Worm (Caenorhabditis elegans) whole organism, young adult: ENCODE results near the gene ZK1067.3.

Experiments
- F22D6.2 ChIP-seq: sonication (generic microtip); optimal IDR thresholded peaks from 2 replicates; lab custom pipeline; 2016; ENCODE audit warnings: mild to moderate bottlenecking, missing genetic modification characterization, missing compliant biosample characterization
- Y53F4B.3 ChIP-seq: fragments of 200-800 bp; sonication (Bioruptor generic); IDR thresholded peaks from 2 replicates; pipeline ENCODE4 v1.3.6; 2022; ENCODE audit warnings: missing genetic modification reagents, missing genetic modification characterization, missing compliant biosample characterization
- Y53G8AR.9 ChIP-seq: fragments of 200-800 bp; sonication (Bioruptor generic); conservative IDR thresholded peaks from 2 replicates; pipeline ENCODE4 v1.3.6; 2022; ENCODE audit warnings: missing genetic modification reagents, missing genetic modification characterization, missing compliant biosample characterization
- Y67H2A.10 ChIP-seq: fragments of 200-800 bp; sonication (Bioruptor generic); conservative IDR thresholded peaks from 2 replicates; pipeline ENCODE4 v1.3.6; 2022; ENCODE audit warnings: missing genetic modification reagents, missing genetic modification characterization, missing compliant biosample characterization
- ZK185.1 ChIP-seq: sonication (generic microtip); optimal IDR thresholded peaks from 2 replicates; lab custom pipeline; 2016; ENCODE audit warnings: mild to moderate bottlenecking, missing genetic modification characterization, missing compliant biosample characterization; ENCODE audit not compliant: poor library complexity, severe bottlenecking
- aptf-3 ChIP-seq: fragments of 200-800 bp; sonication (Bioruptor generic); IDR thresholded peaks from 2 replicates; pipeline ENCODE4 v1.3.6; 2022; ENCODE audit warnings: missing genetic modification characterization, missing compliant biosample characterization
- attf-5 ChIP-seq: fragments of 200-800 bp; sonication (Bioruptor generic); optimal IDR thresholded peaks from 2 replicates; lab custom pipeline; 2018; ENCODE audit warnings: mild to moderate bottlenecking, missing genetic modification characterization, missing compliant biosample characterization
- bed-1 ChIP-seq: fragments of 200-800 bp; sonication (Bioruptor generic); IDR thresholded peaks from 2 replicates; pipeline ENCODE4 v1.3.6; 2022; ENCODE audit warnings: missing genetic modification reagents, missing genetic modification characterization, missing compliant biosample characterization
- bed-2 ChIP-seq: fragments of 200-800 bp; sonication (Bioruptor generic); IDR thresholded peaks from 2 replicates; pipeline ENCODE4 v1.3.6; 2022; ENCODE audit warnings: missing genetic modification reagents, missing genetic modification characterization, missing compliant biosample characterization
- cebp-1 ChIP-seq, 2 experiments: fragments of 200-800 bp in 1 of 2; sonication (Bioruptor generic) in 1 of 2; sonication (generic microtip) in 1 of 2; IDR thresholded peaks in 1 of 2; optimal IDR thresholded peaks in 1 of 2; 2 replicates each; pipeline versions ENCODE4 v1.3.6 to Lab custom; 2017 to 2022; ENCODE audit warnings: missing compliant biosample characterization in 2 of 2, missing genetic modification characterization in 2 of 2, mild to moderate bottlenecking in 1 of 2, missing genetic modification reagents in 1 of 2, moderate library complexity in 1 of 2
- ceh-27 ChIP-seq: fragments of 200-800 bp; sonication (Bioruptor generic); optimal IDR thresholded peaks from 2 replicates; lab custom pipeline; 2018; ENCODE audit warnings: mild to moderate bottlenecking, missing genetic modification characterization, moderate library complexity, missing compliant biosample characterization
- chd-7 ChIP-seq: sonication (generic microtip); optimal IDR thresholded peaks from 2 replicates; lab custom pipeline; 2016; ENCODE audit warnings: mild to moderate bottlenecking, missing genetic modification characterization, moderate library complexity, missing compliant biosample characterization
- die-1 ChIP-seq: sonication (generic microtip); optimal IDR thresholded peaks from 2 replicates; lab custom pipeline; 2016; ENCODE audit warnings: missing genotype, mild to moderate bottlenecking, missing genetic modification characterization, missing compliant biosample characterization
- dpl-1 ChIP-seq: fragments of 150-350 bp; optimal IDR thresholded peaks from 2 replicates; lab custom pipeline; 2014; ENCODE audit warnings: missing biosample characterization, missing genetic modification reagents, missing genetic modification characterization
- efl-1 ChIP-seq: fragments of 150-350 bp; optimal IDR thresholded peaks from 2 replicates; lab custom pipeline; 2014; ENCODE audit warnings: missing biosample characterization, missing genetic modification reagents, missing genetic modification characterization
- ekl-4 ChIP-seq: fragments of 200-800 bp; sonication (Bioruptor generic); IDR thresholded peaks from 2 replicates; pipeline ENCODE4 v1.3.6; 2022; ENCODE audit warnings: missing genetic modification reagents, missing genetic modification characterization, missing compliant biosample characterization
- ets-4 ChIP-seq: fragments of 200-800 bp; sonication (Bioruptor generic); optimal IDR thresholded peaks from 2 replicates; lab custom pipeline; 2018; ENCODE audit warnings: mild to moderate bottlenecking, missing genetic modification characterization, missing compliant biosample characterization
- him-1 ChIP-seq: sonication (generic microtip); optimal IDR thresholded peaks from 2 replicates; lab custom pipeline; 2016; ENCODE audit warnings: missing genotype, missing genetic modification reagents, missing genetic modification characterization, missing compliant biosample characterization
- hlh-26 ChIP-seq: fragments of 200-800 bp; sonication (Bioruptor generic); conservative IDR thresholded peaks from 2 replicates; pipeline ENCODE4 v1.3.6; 2022; ENCODE audit warnings: missing genetic modification reagents, missing genetic modification characterization, missing compliant biosample characterization
- hrde-1 ChIP-seq: sonication (generic microtip); optimal IDR thresholded peaks from 2 replicates; lab custom pipeline; 2016; ENCODE audit warnings: missing genetic modification characterization, mild to moderate bottlenecking, missing compliant biosample characterization, moderate library complexity, missing genotype, missing genetic modification reagents, borderline replicate concordance
- hsf-1 ChIP-seq: fragments of 200-800 bp; sonication (Bioruptor generic); IDR thresholded peaks from 2 replicates; pipeline ENCODE4 v1.3.6; 2022; ENCODE audit warnings: missing genetic modification reagents, missing genetic modification characterization, missing compliant biosample characterization
- let-526 ChIP-seq: fragments of 200-800 bp; sonication (Bioruptor generic); IDR thresholded peaks from 2 replicates; pipeline ENCODE4 v1.3.6; 2022; ENCODE audit warnings: missing genetic modification reagents, missing genetic modification characterization, missing compliant biosample characterization
- lin-40 ChIP-seq: sonication (generic microtip); optimal IDR thresholded peaks from 2 replicates; lab custom pipeline; 2016; ENCODE audit warnings: missing genetic modification characterization, mild to moderate bottlenecking, missing compliant biosample characterization, missing genotype, missing genetic modification reagents
- lsy-27 ChIP-seq: sonication (generic microtip); optimal IDR thresholded peaks from 2 replicates; lab custom pipeline; 2017; ENCODE audit warnings: missing genetic modification characterization, mild to moderate bottlenecking, missing compliant biosample characterization, antibody characterized with exemption, missing genotype, borderline replicate concordance; ENCODE audit not compliant: insufficient read depth
- madf-6 ChIP-seq: fragments of 200-800 bp; sonication (Bioruptor generic); IDR thresholded peaks from 2 replicates; pipeline ENCODE4 v1.3.6; 2022; ENCODE audit warnings: missing genetic modification reagents, missing genetic modification characterization, missing compliant biosample characterization
- mcd-1 ChIP-seq: fragments of 200-800 bp; sonication (Bioruptor generic); IDR thresholded peaks from 2 replicates; pipeline ENCODE4 v1.3.6; 2022; ENCODE audit warnings: missing genetic modification reagents, missing genetic modification characterization, missing compliant biosample characterization
- nfya-1 ChIP-seq: sonication (generic microtip); optimal IDR thresholded peaks from 2 replicates; lab custom pipeline; 2017; ENCODE audit warnings: antibody characterized with exemption, missing compliant biosample characterization, missing genetic modification characterization, borderline replicate concordance; ENCODE audit not compliant: insufficient read depth
- nfya-2 ChIP-seq: fragments of 200-800 bp; sonication (Bioruptor generic); IDR thresholded peaks from 2 replicates; pipeline ENCODE4 v1.3.6; 2022; ENCODE audit warnings: missing genetic modification reagents, missing genetic modification characterization, missing compliant biosample characterization
- nfyb-1 ChIP-seq: fragments of 200-800 bp; sonication (Bioruptor generic); IDR thresholded peaks from 2 replicates; pipeline ENCODE4 v1.3.6; 2022; ENCODE audit warnings: missing genetic modification reagents, missing genetic modification characterization, missing compliant biosample characterization
- nhr-90 ChIP-seq: sonication (generic microtip); optimal IDR thresholded peaks from 2 replicates; lab custom pipeline; 2016; ENCODE audit warnings: missing genotype, mild to moderate bottlenecking, missing genetic modification characterization, missing compliant biosample characterization
- rpc-1 ChIP-seq, 2 experiments: fragments of 150-350 bp in 1 of 2; sonication (generic microtip) in 1 of 2; optimal IDR thresholded peaks; 2 replicates each; lab custom pipeline; 2014 to 2018; ENCODE audit warnings: missing biosample characterization in 1 of 2, missing genetic modification characterization in 1 of 2, missing genetic modification reagents in 1 of 2, missing genotype in 1 of 2
- sdz-38 ChIP-seq: sonication (generic microtip); optimal IDR thresholded peaks from 2 replicates; lab custom pipeline; 2016; ENCODE audit warnings: missing genotype, missing genetic modification characterization, missing compliant biosample characterization
- sptf-2 ChIP-seq: fragments of 200-800 bp; sonication (Bioruptor generic); optimal IDR thresholded peaks from 2 replicates; lab custom pipeline; 2018; ENCODE audit warnings: mild to moderate bottlenecking, missing genetic modification characterization, missing compliant biosample characterization
- zfh-2 ChIP-seq: fragments of 200-800 bp; sonication (Bioruptor generic); conservative IDR thresholded peaks from 2 replicates; pipeline ENCODE4 v1.3.6; 2022; ENCODE audit warnings: missing genetic modification reagents, missing genetic modification characterization, missing compliant biosample characterization
- ztf-25 ChIP-seq: fragments of 200-800 bp; sonication (Bioruptor generic); IDR thresholded peaks from 2 replicates; pipeline ENCODE4 v1.3.6; 2022; ENCODE audit warnings: missing genetic modification reagents, missing genetic modification characterization, missing compliant biosample characterization
- ztf-3 ChIP-seq: fragments of 200-800 bp; sonication (Bioruptor generic); optimal IDR thresholded peaks from 2 replicates; lab custom pipeline; 2018; ENCODE audit warnings: mild to moderate bottlenecking, missing genetic modification characterization, missing compliant biosample characterization

ZK1067.3 gene

ce11 chrII:9265705-9266104 lies 42.6 kb downstream of the ZK1067.3 start:
- TF ChIP-seq ZK185.1 (tag; lab: Kevin White, UChicago) = no peak
- TF ChIP-seq, all 124 proteins: peak for 0

ce11 chrII:9266252-9266651 lies 43.2 kb downstream of the ZK1067.3 start:
- TF ChIP-seq sdz-38 (tag; lab: Kevin White, UChicago) (no peak), cebp-1 (GFP tag; IDR thresholded peaks at IDR 0.05; lab: Robert Waterston, UW) (no peak), cebp-1 (tag; optimal IDR thresholded peaks at IDR 0.05; lab: Kevin White, UChicago) (no peak), ekl-4 (GFP tag; lab: Robert Waterston, UW) (no peak), lin-40 (tag; lab: Kevin White, UChicago) (no peak), nhr-90 (tag; lab: Kevin White, UChicago) (no peak), die-1 (tag; lab: Kevin White, UChicago) (no peak), attf-5 (GFP tag; lab: Kevin White, UChicago) (no peak), Y53F4B.3 (GFP tag; lab: Robert Waterston, UW) (no peak), bed-1 (no peak)

- TF ChIP-seq zfh-2 (GFP tag; lab: Robert Waterston, UW) (no peak), ztf-25 (GFP tag; lab: Robert Waterston, UW) (no peak), nfya-2 (GFP tag; lab: Robert Waterston, UW) (no peak), ZK185.1 (tag; lab: Kevin White, UChicago) (no peak), bed-2 (GFP tag; lab: Robert Waterston, UW) (no peak), nfya-1 (no peak), aptf-3 (GFP tag; lab: Robert Waterston, UW) (no peak), Y67H2A.10 (no peak), ceh-27 (GFP tag; lab: Kevin White, UChicago) (no peak)
- TF ChIP-seq, all 124 proteins: peak for 0
Measured at ce11 chrII:9266755-9267154, 43.7 kb downstream of the ZK1067.3 start, which contains the start of gene C01G6.2. Gene C01G6.2 (plus strand): TSS chrII:9267055.

ce11 chrII:9268983-9269382 lies 45.9 kb downstream of the ZK1067.3 start:
- TF ChIP-seq ztf-3 (no peak), ZK185.1 (tag; lab: Kevin White, UChicago) (no peak), him-1 (no peak), sptf-2 (GFP tag; lab: Kevin White, UChicago) (no peak), dpl-1 (GFP tag; lab: Kevin White, UChicago) (no peak), nfyb-1 (GFP tag; lab: Robert Waterston, UW) (no peak)

- TF ChIP-seq hsf-1 (GFP tag; lab: Robert Waterston, UW) (no peak), lin-40 (tag; lab: Kevin White, UChicago) (no peak), hrde-1 (tag; lab: Kevin White, UChicago) (no peak), Y53G8AR.9 (GFP tag; lab: Robert Waterston, UW) (no peak), chd-7 (no peak), ets-4 (GFP tag; lab: Kevin White, UChicago) (no peak), let-526 (GFP tag; lab: Robert Waterston, UW) (no peak), rpc-1 (optimal IDR thresholded peaks at IDR 0.05; lab: Kevin White, UChicago) (no peak), rpc-1 (tag; optimal IDR thresholded peaks at IDR 0.05; lab: Kevin White, UChicago) (no peak), mcd-1 (GFP tag; lab: Robert Waterston, UW) (no peak), sptf-2 (GFP tag; lab: Kevin White, UChicago) (no peak), F22D6.2 (tag; lab: Kevin White, UChicago) (no peak), madf-6 (GFP tag; lab: Robert Waterston, UW) (0 out of 2 replicates have a peak, but pooled peaks have one; percentile 38), efl-1 (GFP tag; lab: Kevin White, UChicago) (peak; percentile 61), nfyb-1 (GFP tag; lab: Robert Waterston, UW) (no peak), him-1 (no peak), lsy-27 (no peak), hlh-26 (GFP tag; lab: Robert Waterston, UW) (no peak), aptf-3 (GFP tag; lab: Robert Waterston, UW) (no peak)
Measured at ce11 chrII:9269588-9269987, 46.5 kb downstream of the ZK1067.3 start, which contains the start of gene C01G6.3. Gene C01G6.3 (plus strand): TSS chrII:9269888.
